Worm (Caenorhabditis elegans) whole organism, mixed stage, embryonic: Measurements from ENCODE around the gene hil-6.

ENCODE experiments used
- M03D4.4 ChIP-seq: sonication (generic microtip); optimal IDR thresholded peaks from 2 replicates; lab custom pipeline; 2017; ENCODE audit warnings: mild to moderate bottlenecking, missing genetic modification characterization, missing compliant biosample characterization
- bed-3 ChIP-seq: fragments of 200-800 bp; sonication (Bioruptor generic); optimal IDR thresholded peaks from 3 replicates; lab custom pipeline; 2018; ENCODE audit warnings: mild to moderate bottlenecking, missing genetic modification characterization, moderate library complexity, missing compliant biosample characterization
- blmp-1 ChIP-seq: fragments of 150-350 bp; optimal IDR thresholded peaks from 2 replicates; lab custom pipeline; 2014; ENCODE audit warnings: missing biosample characterization, missing genetic modification characterization
- ceh-43 ChIP-seq: fragments of 200-800 bp; sonication (Bioruptor generic); optimal IDR thresholded peaks from 2 replicates; lab custom pipeline; 2018; ENCODE audit warnings: mild to moderate bottlenecking, missing genetic modification characterization, moderate library complexity, missing compliant biosample characterization
- ceh-83 ChIP-seq: fragments of 200-800 bp; sonication (Bioruptor generic); optimal IDR thresholded peaks from 2 replicates; lab custom pipeline; 2018; ENCODE audit warnings: mild to moderate bottlenecking, missing genetic modification characterization, missing compliant biosample characterization
- ces-1 ChIP-seq: fragments of 150-350 bp; optimal IDR thresholded peaks from 2 replicates; lab custom pipeline; 2014; ENCODE audit warnings: missing biosample characterization, missing genetic modification reagents, missing genetic modification characterization
- cnd-1 ChIP-seq: fragments of 200-800 bp; sonication (Bioruptor generic); optimal IDR thresholded peaks from 2 replicates; lab custom pipeline; 2018; ENCODE audit warnings: mild to moderate bottlenecking, missing genetic modification characterization, missing compliant biosample characterization
- drap-1 ChIP-seq: fragments of 200-800 bp; sonication (Bioruptor generic); optimal IDR thresholded peaks from 3 replicates; lab custom pipeline; 2018; ENCODE audit warnings: mild to moderate bottlenecking, missing genetic modification characterization, missing compliant biosample characterization
- elt-1 ChIP-seq: sonication (generic microtip); optimal IDR thresholded peaks from 2 replicates; lab custom pipeline; 2017; ENCODE audit warnings: missing genetic modification characterization, mild to moderate bottlenecking, missing compliant biosample characterization, antibody characterized with exemption, moderate library complexity, borderline replicate concordance; ENCODE audit not compliant: insufficient read depth
- flh-1 ChIP-seq: fragments of 200-800 bp; sonication (Bioruptor generic); optimal IDR thresholded peaks from 2 replicates; lab custom pipeline; 2018; ENCODE audit warnings: mild to moderate bottlenecking, missing genetic modification characterization, moderate library complexity, missing compliant biosample characterization
- ham-2 ChIP-seq: fragments of 200-800 bp; sonication (Bioruptor generic); optimal IDR thresholded peaks from 2 replicates; lab custom pipeline; 2018; ENCODE audit warnings: mild to moderate bottlenecking, missing genetic modification characterization, missing compliant biosample characterization
- hlh-1 ChIP-seq: fragments of 150-350 bp; optimal IDR thresholded peaks from 2 replicates; lab custom pipeline; 2014; ENCODE audit warnings: missing biosample characterization, missing genetic modification reagents, missing genetic modification characterization
- lin-13 ChIP-seq: fragments of 150-350 bp; optimal IDR thresholded peaks from 2 replicates; lab custom pipeline; 2014; ENCODE audit warnings: missing biosample characterization, missing genetic modification characterization
- lin-32 ChIP-seq: fragments of 200-800 bp; sonication (Bioruptor generic); optimal IDR thresholded peaks from 2 replicates; lab custom pipeline; 2018; ENCODE audit warnings: mild to moderate bottlenecking, missing genetic modification characterization, missing compliant biosample characterization
- lsy-2 ChIP-seq: fragments of 150-350 bp; optimal IDR thresholded peaks from 2 replicates; lab custom pipeline; 2014; ENCODE audit warnings: missing biosample characterization, missing genetic modification characterization
- mab-5 ChIP-seq: fragments of 150-350 bp; optimal IDR thresholded peaks from 2 replicates; lab custom pipeline; 2014; ENCODE audit warnings: missing biosample characterization, missing genetic modification characterization
- mep-1 ChIP-seq: fragments of 150-350 bp; optimal IDR thresholded peaks from 2 replicates; lab custom pipeline; 2017; ENCODE audit warnings: missing biosample characterization, missing genetic modification reagents, missing genetic modification characterization, inconsistent platforms
- mls-2 ChIP-seq: sonication (generic microtip); optimal IDR thresholded peaks from 2 replicates; lab custom pipeline; 2016; ENCODE audit warnings: mild to moderate bottlenecking, missing genetic modification characterization, moderate library complexity, missing compliant biosample characterization
- nhr-2 ChIP-seq: fragments of 150-350 bp; optimal IDR thresholded peaks from 2 replicates; lab custom pipeline; 2014; ENCODE audit warnings: missing biosample characterization, missing genetic modification characterization
- nhr-237 ChIP-seq: fragments of 150-350 bp; optimal IDR thresholded peaks from 2 replicates; lab custom pipeline; 2014; ENCODE audit warnings: missing biosample characterization, missing genetic modification characterization
- nhr-28 ChIP-seq: fragments of 150-350 bp; optimal IDR thresholded peaks from 2 replicates; lab custom pipeline; 2014; ENCODE audit warnings: missing biosample characterization, missing genetic modification characterization
- pha-4 ChIP-seq: fragments of 150-350 bp; optimal IDR thresholded peaks from 2 replicates; lab custom pipeline; 2018; ENCODE audit warnings: missing biosample characterization, missing genetic modification reagents, missing genetic modification characterization
- snpc-4 ChIP-seq: fragments of 150-350 bp; optimal IDR thresholded peaks from 2 replicates; lab custom pipeline; 2014; ENCODE audit warnings: missing biosample characterization, missing genetic modification characterization
- sptf-1 ChIP-seq: sonication (generic microtip); optimal IDR thresholded peaks from 2 replicates; lab custom pipeline; 2017; ENCODE audit warnings: mild to moderate bottlenecking, missing genetic modification characterization, moderate library complexity, missing compliant biosample characterization
- tbx-8 ChIP-seq: fragments of 200-800 bp; sonication (Bioruptor generic); optimal IDR thresholded peaks from 2 replicates; lab custom pipeline; 2018; ENCODE audit warnings: mild to moderate bottlenecking, missing genetic modification characterization, moderate library complexity, missing compliant biosample characterization
- unc-120 ChIP-seq: sonication (generic microtip); optimal IDR thresholded peaks from 2 replicates; lab custom pipeline; 2017; ENCODE audit warnings: missing genetic modification characterization, missing compliant biosample characterization; ENCODE audit not compliant: poor library complexity, severe bottlenecking
- unc-39 ChIP-seq: fragments of 150-350 bp; optimal IDR thresholded peaks from 2 replicates; lab custom pipeline; 2014; ENCODE audit warnings: missing biosample characterization, missing genetic modification characterization
- unc-62 ChIP-seq: fragments of 150-350 bp; optimal IDR thresholded peaks from 2 replicates; lab custom pipeline; 2014; ENCODE audit warnings: missing biosample characterization, missing genetic modification reagents, missing genetic modification characterization
- ztf-11 ChIP-seq: fragments of 150-350 bp; optimal IDR thresholded peaks from 2 replicates; lab custom pipeline; 2014; ENCODE audit warnings: missing biosample characterization, missing genetic modification characterization

Gene hil-6

DNA sequence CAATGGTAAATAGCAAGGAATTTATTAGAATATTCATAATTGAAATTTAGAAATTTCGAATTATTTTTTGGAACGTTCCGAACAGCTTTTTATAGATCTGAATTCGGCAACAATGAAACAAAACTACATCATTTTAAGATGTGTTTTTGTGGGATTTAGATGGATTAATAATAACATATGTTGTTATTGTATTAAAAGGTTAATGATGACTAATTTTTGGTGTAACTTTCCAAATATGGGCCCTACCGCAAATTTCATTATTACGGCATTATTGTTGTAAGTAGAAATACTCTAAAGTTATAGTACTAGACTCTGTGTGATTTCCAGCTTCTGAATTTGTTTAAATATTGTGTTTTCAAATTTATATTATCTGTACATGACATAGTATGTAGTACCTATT lies 17.5 kb downstream of the hil-6 start, which contains the start of gene F59A7.11:
Gene F59A7.11 (minus strand): TSS at position 101 of the 400 bp plus-strand sequence.
- TF ChIP-seq drap-1 (GFP tag; lab: Kevin White, UChicago), result no peak
- TF ChIP-seq ztf-11, result no peak
- TF ChIP-seq bed-3, result no peak

DNA sequence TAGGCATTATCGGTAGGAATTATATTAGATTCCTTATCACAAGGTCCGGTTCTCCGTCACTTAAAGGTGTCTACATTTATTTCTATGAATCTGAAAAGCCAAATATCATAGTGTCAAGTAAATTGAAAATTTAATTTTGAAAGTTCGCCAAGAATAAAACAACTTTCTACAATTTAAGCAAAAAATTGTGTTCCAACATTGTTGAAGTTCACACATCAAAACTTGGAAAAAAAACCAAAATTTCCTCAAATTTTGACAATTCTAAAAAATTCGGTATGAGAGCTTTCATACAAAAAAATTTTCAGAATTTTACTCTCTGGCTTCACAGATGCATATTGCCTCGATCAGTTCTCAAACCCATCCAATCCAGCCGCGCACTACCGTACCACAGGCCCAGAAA lies 19.6 kb downstream of the hil-6 start, which contains the start of gene F59A7.7:
Gene F59A7.7 (plus strand): TSS at position 301 of the 400 bp plus-strand sequence.
- TF ChIP-seq ces-1 (GFP tag; lab: Kevin White, UChicago), result no peak
- no peak for TF ChIP-seq unc-62
- TF ChIP-seq unc-120 (tag; lab: Kevin White, UChicago), result no peak
- no peak for TF ChIP-seq elt-1 (tag; lab: Kevin White, UChicago)
- TF ChIP-seq unc-39 (tag; lab: Kevin White, UChicago), result no peak
- no peak for TF ChIP-seq ceh-83 (GFP tag; lab: Kevin White, UChicago)
- TF ChIP-seq nhr-28 (tag; lab: Kevin White, UChicago), result no peak
- no peak for TF ChIP-seq mep-1

DNA sequence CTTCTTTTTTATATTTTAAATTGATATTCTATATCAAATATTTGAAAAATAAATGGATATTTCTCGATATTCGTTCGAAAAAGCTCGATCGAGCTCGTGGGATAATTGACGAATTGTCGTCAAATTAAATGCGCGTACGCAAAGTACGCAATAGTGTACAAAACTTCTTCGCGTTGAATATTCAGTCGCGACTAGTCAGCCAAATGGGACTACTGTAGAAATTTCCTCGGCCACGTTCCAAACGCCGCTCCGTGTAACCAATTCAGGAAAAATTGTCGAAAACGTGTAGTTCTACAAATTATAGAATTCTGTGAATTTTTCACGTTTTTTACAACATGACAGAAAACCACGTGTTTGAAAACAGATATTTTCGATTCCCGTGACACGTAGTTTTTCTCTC lies 22.9 kb downstream of the hil-6 start:
- TF ChIP-seq cnd-1 (tag; lab: Kevin White, UChicago), result no peak
- peak; percentile 36 for TF ChIP-seq nhr-237 (tag; lab: Kevin White, UChicago)
- TF ChIP-seq mep-1, result peak; percentile 47
- TF ChIP-seq lsy-2 (tag; lab: Kevin White, UChicago), result peak; percentile 91
- TF ChIP-seq lin-32 (GFP tag; lab: Kevin White, UChicago), result no peak
- TF ChIP-seq flh-1, result no peak

DNA sequence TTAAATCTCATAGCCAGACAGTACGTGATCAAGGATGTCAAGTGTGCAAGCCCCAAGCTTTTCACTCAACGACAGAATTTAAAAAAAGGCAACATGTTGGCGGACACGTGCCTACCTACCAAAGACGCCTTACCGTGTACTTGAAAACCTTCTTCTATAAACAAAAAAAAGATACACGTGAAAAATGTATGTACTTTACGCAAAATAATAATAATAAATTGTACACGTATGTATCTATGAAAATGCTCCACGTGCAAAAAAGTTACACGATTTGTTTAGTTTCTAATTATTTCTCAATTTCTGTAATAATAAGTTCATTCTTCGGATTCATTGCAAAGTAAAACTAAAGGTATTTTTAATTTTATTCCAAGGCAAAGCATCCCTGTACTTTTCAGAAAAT lies 26.7 kb downstream of the hil-6 start, which contains the start of gene cysl-4:
Gene cysl-4 (plus strand): TSS at position 301 of the 400 bp plus-strand sequence.
- no peak for TF ChIP-seq lin-13 (tag; lab: Kevin White, UChicago)
- no peak for TF ChIP-seq pha-4
- no peak for TF ChIP-seq sptf-1 (tag; lab: Kevin White, UChicago)
- no peak for TF ChIP-seq elt-1 (tag; lab: Kevin White, UChicago)
- no peak for TF ChIP-seq drap-1 (GFP tag; lab: Kevin White, UChicago)
- TF ChIP-seq ham-2 (GFP tag; lab: Kevin White, UChicago), result no peak
- TF ChIP-seq lin-32 (GFP tag; lab: Kevin White, UChicago), result no peak
- TF ChIP-seq ces-1 (GFP tag; lab: Kevin White, UChicago), result no peak
- no peak for TF ChIP-seq cnd-1 (tag; lab: Kevin White, UChicago)

ce11 chrV:2004229-2004628 lies 27.1 kb downstream of the hil-6 start, which contains the start of gene clec-206:
Gene clec-206, minus strand, starts transcription at chrV:2004329.
- no peak for TF ChIP-seq bed-3
- TF ChIP-seq unc-39 (tag; lab: Kevin White, UChicago), result no peak
- no peak for TF ChIP-seq drap-1 (GFP tag; lab: Kevin White, UChicago)
- TF ChIP-seq mls-2 (tag; lab: Kevin White, UChicago), result no peak
- no peak for TF ChIP-seq snpc-4 (tag; lab: Kevin White, UChicago)
- TF ChIP-seq ces-1 (GFP tag; lab: Kevin White, UChicago), result no peak
- no peak for TF ChIP-seq nhr-237 (tag; lab: Kevin White, UChicago)
- TF ChIP-seq M03D4.4 (tag; lab: Kevin White, UChicago), result no peak
- no peak for TF ChIP-seq ceh-43 (GFP tag; lab: Kevin White, UChicago)
- no peak for TF ChIP-seq blmp-1 (tag; lab: Kevin White, UChicago)
- no peak for TF ChIP-seq mep-1

DNA sequence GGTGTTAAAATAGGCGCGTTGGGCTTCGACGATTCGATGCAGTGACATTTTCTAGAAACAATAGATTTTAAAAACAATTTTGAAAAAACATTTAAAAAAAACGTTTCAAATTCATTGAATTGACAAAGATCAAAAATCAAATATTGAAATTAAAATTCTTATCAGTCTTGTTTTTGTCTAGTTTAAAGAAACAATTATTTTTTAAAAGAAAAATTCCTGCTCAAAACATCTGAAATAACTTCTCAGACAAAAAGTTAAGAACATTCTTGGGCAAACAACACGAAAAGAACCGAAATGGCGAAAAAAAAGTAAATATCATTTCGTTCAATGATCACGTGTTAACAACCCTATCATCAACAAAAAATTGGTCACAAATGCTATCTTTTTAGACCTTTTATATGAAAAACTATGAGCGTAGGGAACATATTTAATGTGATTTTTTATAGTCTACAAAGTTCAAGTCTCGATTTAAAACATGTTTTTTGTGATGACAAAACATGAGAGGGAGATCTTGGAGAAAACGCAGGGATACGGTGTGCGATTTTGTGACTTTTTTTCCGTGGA lies 31.7 kb downstream of the hil-6 start, which contains the start of gene alh-5:
Gene alh-5 (minus strand): TSS at position 51 of the 564 bp plus-strand sequence.
- TF ChIP-seq lsy-2 (tag; lab: Kevin White, UChicago) (no peak), tbx-8 (GFP tag; lab: Kevin White, UChicago) (no peak), drap-1 (GFP tag; lab: Kevin White, UChicago) (no peak), ham-2 (GFP tag; lab: Kevin White, UChicago) (no peak), mab-5 (tag; lab: Kevin White, UChicago) (no peak), mls-2 (tag; lab: Kevin White, UChicago) (no peak), unc-62 (no peak), mep-1 (no peak), nhr-2 (tag; lab: Kevin White, UChicago) (no peak), elt-1 (tag; lab: Kevin White, UChicago) (no peak), hlh-1 (tag; lab: Kevin White, UChicago) (no peak), lin-13 (tag; lab: Kevin White, UChicago) (no peak), pha-4 (no peak), unc-120 (tag; lab: Kevin White, UChicago) (no peak)
